Worm (Caenorhabditis elegans): ENCODE results near the gene ugt-40.

DNA sequence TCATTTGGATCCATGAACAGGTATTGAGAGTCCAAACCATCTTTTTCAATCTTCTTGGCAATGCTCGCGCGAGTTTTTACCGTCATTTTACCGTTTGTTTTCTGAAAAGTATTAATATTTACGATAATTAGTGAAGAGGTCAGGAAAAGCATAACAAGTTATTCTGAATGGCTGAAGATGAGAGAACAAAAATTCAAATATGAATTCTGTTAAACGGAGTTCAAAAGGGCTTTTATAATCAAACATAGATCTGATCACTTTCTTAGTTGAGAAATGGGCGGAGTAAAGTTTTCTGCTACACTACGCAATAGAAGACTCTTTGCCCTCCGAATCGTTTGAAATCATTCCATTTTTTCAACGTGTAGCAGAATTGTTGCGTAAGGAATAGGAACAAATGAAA is 11.3 kb upstream of the ugt-40 start, which contains the start of gene fat-7:
- TF ChIP-seq him-1 (tag; optimal IDR thresholded peaks at IDR 0.05) (no peak), dao-5 (tag; optimal IDR thresholded peaks at IDR 0.05) (no peak)
